Fruit fly (Drosophila melanogaster) whole organism, embryonic: Measurements from ENCODE around the gene CG11997.

ENCODE experiments used
- Atf6 ChIP-seq: fragments of 200-800 bp; sonication (Bioruptor generic); IDR thresholded peaks from 2 replicates; pipeline ENCODE4 v1.3.6; 2022; ENCODE audit warnings: missing biosample characterization, missing genetic modification characterization
- B-H1 ChIP-seq: fragments of 200-800 bp; sonication (Bioruptor generic); IDR thresholded peaks from 3 replicates; pipeline ENCODE4 v1.3.6; 2022; ENCODE audit warnings: missing biosample characterization, missing genetic modification characterization
- Bteb2 ChIP-seq: fragments of 200-800 bp; sonication (Bioruptor generic); optimal IDR thresholded peaks from 2 replicates; lab custom pipeline; 2016; ENCODE audit warnings: missing biosample characterization, missing genetic modification characterization
- CG10267 ChIP-seq: fragments of 200-800 bp; sonication (Bioruptor generic); optimal IDR thresholded peaks from 2 replicates; lab custom pipeline; 2018; ENCODE audit warnings: missing biosample characterization, mild to moderate bottlenecking, missing genetic modification characterization, moderate library complexity
- CG14667 ChIP-seq: fragments of 200-800 bp; sonication (Bioruptor generic); IDR thresholded peaks from 2 replicates; pipeline ENCODE4 v1.3.6; 2022; ENCODE audit warnings: missing biosample characterization, missing genetic modification characterization
- CG15601 ChIP-seq: fragments of 200-800 bp; sonication (Bioruptor generic); optimal IDR thresholded peaks from 3 replicates; lab custom pipeline; 2019; ENCODE audit warnings: missing biosample characterization, mild to moderate bottlenecking, missing genetic modification characterization, moderate library complexity
- CG16815 ChIP-seq: fragments of 200-800 bp; sonication (Bioruptor generic); optimal IDR thresholded peaks from 3 replicates; lab custom pipeline; 2017; ENCODE audit warnings: missing biosample characterization, mild to moderate bottlenecking, missing genetic modification characterization
- CG17361 ChIP-seq: fragments of 200-800 bp; sonication (Bioruptor generic); IDR thresholded peaks from 3 replicates; pipeline ENCODE4 v1.3.6; 2022; ENCODE audit warnings: missing biosample characterization, missing genetic modification characterization
- CG17829 ChIP-seq: fragments of 200-800 bp; optimal IDR thresholded peaks from 2 replicates; lab custom pipeline; 2019; ENCODE audit warnings: missing biosample characterization, mild to moderate bottlenecking, missing genetic modification characterization, moderate library complexity
- CG2712 ChIP-seq: fragments of 200-800 bp; optimal IDR thresholded peaks from 3 replicates; lab custom pipeline; 2019; ENCODE audit warnings: missing biosample characterization, mild to moderate bottlenecking, missing genetic modification characterization, moderate library complexity
- CG2875 ChIP-seq: fragments of 200-800 bp; sonication (Bioruptor generic); optimal IDR thresholded peaks from 2 replicates; lab custom pipeline; 2017; ENCODE audit warnings: missing biosample characterization, mild to moderate bottlenecking, missing genetic modification characterization, missing genetic modification reagents
- CG32532 ChIP-seq: fragments of 200-800 bp; sonication (Bioruptor generic); IDR thresholded peaks from 2 replicates; pipeline ENCODE4 v1.3.6; 2022; ENCODE audit warnings: missing biosample characterization, missing genetic modification characterization
- CG3281 ChIP-seq: fragments of 200-800 bp; sonication (Bioruptor generic); optimal IDR thresholded peaks from 3 replicates; lab custom pipeline; 2017; ENCODE audit warnings: missing biosample characterization, mild to moderate bottlenecking, missing genetic modification characterization
- CG4328 ChIP-seq: fragments of 200-800 bp; sonication (Bioruptor generic); optimal IDR thresholded peaks from 3 replicates; lab custom pipeline; 2017; ENCODE audit warnings: missing biosample characterization, missing genetic modification reagents, missing genetic modification characterization
- CG4707 ChIP-seq: fragments of 200-800 bp; sonication (Bioruptor generic); optimal IDR thresholded peaks from 2 replicates; lab custom pipeline; 2018; ENCODE audit warnings: missing biosample characterization, mild to moderate bottlenecking, missing genetic modification characterization, moderate library complexity
- CG8765 ChIP-seq: fragments of 200-800 bp; sonication (Bioruptor generic); IDR thresholded peaks from 2 replicates; pipeline ENCODE4 v1.3.6; 2022; ENCODE audit warnings: missing biosample characterization, missing genetic modification characterization
- CG9817 ChIP-seq: fragments of 200-800 bp; sonication (Bioruptor generic); optimal IDR thresholded peaks from 2 replicates; lab custom pipeline; 2018; ENCODE audit warnings: missing biosample characterization, mild to moderate bottlenecking, missing genetic modification characterization, moderate library complexity
- Dfd ChIP-seq, 2 experiments: fragments of >200 bp; optimal IDR thresholded peaks; 2 replicates each; lab custom pipeline; 2017; ENCODE audit warnings: missing biosample characterization in 2 of 2, missing genetic modification characterization in 2 of 2
- Drgx ChIP-seq: fragments of 200-800 bp; sonication (Bioruptor generic); IDR thresholded peaks from 2 replicates; pipeline ENCODE4 v1.3.6; 2022; ENCODE audit warnings: missing biosample characterization, missing genetic modification characterization
- ERR ChIP-seq: fragments of 200-800 bp; sonication (Bioruptor generic); optimal IDR thresholded peaks from 2 replicates; lab custom pipeline; 2016; ENCODE audit warnings: missing biosample characterization, missing genetic modification characterization
- Fer3 ChIP-seq: fragments of 200-800 bp; sonication (Bioruptor generic); optimal IDR thresholded peaks from 2 replicates; lab custom pipeline; 2018; ENCODE audit warnings: missing biosample characterization, mild to moderate bottlenecking, missing genetic modification characterization, moderate library complexity
- Gug ChIP-seq: fragments of 200-800 bp; sonication (Bioruptor generic); IDR thresholded peaks from 4 replicates; pipeline ENCODE4 v1.3.6; 2022; ENCODE audit warnings: missing biosample characterization, missing genetic modification characterization
- H2.0 ChIP-seq: fragments of 200-800 bp; sonication (Bioruptor generic); IDR thresholded peaks from 2 replicates; pipeline ENCODE4 v1.3.6; 2022; ENCODE audit warnings: missing biosample characterization, missing genetic modification characterization
- HLH54F ChIP-seq: fragments of 200-800 bp; sonication (Bioruptor generic); optimal IDR thresholded peaks from 3 replicates; lab custom pipeline; 2016; ENCODE audit warnings: missing biosample characterization, missing genetic modification characterization
- Hr39 ChIP-seq: fragments of >200 bp; optimal IDR thresholded peaks from 2 replicates; lab custom pipeline; 2017
- Meics ChIP-seq: fragments of 200-800 bp; sonication (Bioruptor generic); optimal IDR thresholded peaks from 2 replicates; lab custom pipeline; 2017; ENCODE audit warnings: missing biosample characterization, mild to moderate bottlenecking, missing genetic modification characterization
- Oli ChIP-seq: fragments of 200-800 bp; sonication (Bioruptor generic); optimal IDR thresholded peaks from 2 replicates; lab custom pipeline; 2018; ENCODE audit warnings: missing biosample characterization, mild to moderate bottlenecking, missing genetic modification characterization, moderate library complexity
- Sox102F ChIP-seq: fragments of 200-800 bp; sonication (Bioruptor generic); optimal IDR thresholded peaks from 2 replicates; lab custom pipeline; 2018; ENCODE audit warnings: missing biosample characterization, mild to moderate bottlenecking, missing genetic modification characterization, moderate library complexity
- Spps ChIP-seq: fragments of 200-800 bp; sonication (Bioruptor generic); optimal IDR thresholded peaks from 2 replicates; lab custom pipeline; 2018; ENCODE audit warnings: missing biosample characterization, mild to moderate bottlenecking, missing genetic modification characterization
- TFAM ChIP-seq: fragments of 200-800 bp; sonication (Bioruptor generic); optimal IDR thresholded peaks from 2 replicates; lab custom pipeline; 2017; ENCODE audit warnings: missing biosample characterization, missing genetic modification characterization, inconsistent platforms
- Xrp1 ChIP-seq: fragments of 200-800 bp; sonication (Bioruptor generic); IDR thresholded peaks from 2 replicates; pipeline ENCODE4 v1.3.6; 2022; ENCODE audit warnings: missing biosample characterization, missing genetic modification characterization
- ap ChIP-seq: fragments of 200-800 bp; sonication (Bioruptor generic); IDR thresholded peaks from 2 replicates; pipeline ENCODE4 v1.3.6; 2022; ENCODE audit warnings: missing biosample characterization, missing genetic modification characterization
- az2 ChIP-seq: fragments of 200-800 bp; sonication (Bioruptor generic); optimal IDR thresholded peaks from 3 replicates; lab custom pipeline; 2016; ENCODE audit warnings: missing biosample characterization, missing genetic modification characterization
- bab2 ChIP-seq: fragments of 200-800 bp; sonication (Bioruptor generic); optimal IDR thresholded peaks from 2 replicates; lab custom pipeline; 2016; ENCODE audit warnings: missing biosample characterization, missing genetic modification characterization
- cg ChIP-seq: fragments of 200-800 bp; sonication (Bioruptor generic); optimal IDR thresholded peaks from 3 replicates; lab custom pipeline; 2019; ENCODE audit warnings: missing biosample characterization, mild to moderate bottlenecking, missing genetic modification characterization, moderate library complexity
- disco-r ChIP-seq: fragments of 200-800 bp; sonication (Bioruptor generic); optimal IDR thresholded peaks from 2 replicates; lab custom pipeline; 2016; ENCODE audit warnings: missing biosample characterization, missing genetic modification characterization
- emc ChIP-seq: fragments of 200-800 bp; sonication (Bioruptor generic); optimal IDR thresholded peaks from 2 replicates; lab custom pipeline; 2016; ENCODE audit warnings: missing biosample characterization, missing genetic modification characterization
- fd3F ChIP-seq: fragments of 200-800 bp; sonication (Bioruptor generic); optimal IDR thresholded peaks from 2 replicates; lab custom pipeline; 2018; ENCODE audit warnings: missing biosample characterization, mild to moderate bottlenecking, missing genetic modification characterization, moderate library complexity
- gem ChIP-seq: fragments of 200-800 bp; sonication (Bioruptor generic); optimal IDR thresholded peaks from 2 replicates; lab custom pipeline; 2019; ENCODE audit warnings: missing biosample characterization, mild to moderate bottlenecking, missing genetic modification characterization, moderate library complexity
- gsb-n ChIP-seq: fragments of 200-800 bp; sonication (Bioruptor generic); optimal IDR thresholded peaks from 3 replicates; lab custom pipeline; 2018; ENCODE audit warnings: missing biosample characterization, mild to moderate bottlenecking, missing genetic modification characterization
- hb ChIP-seq: fragments of 200-800 bp; sonication (Bioruptor generic); IDR thresholded peaks from 3 replicates; pipeline ENCODE4 v1.3.6; 2022; ENCODE audit warnings: missing biosample characterization, missing genetic modification characterization; ENCODE audit not compliant: partially characterized antibody
- ind ChIP-seq: fragments of 200-800 bp; sonication (Bioruptor generic); optimal IDR thresholded peaks from 3 replicates; lab custom pipeline; 2016; ENCODE audit warnings: missing biosample characterization, missing genetic modification characterization
- lilli ChIP-seq: fragments of 200-800 bp; sonication (Bioruptor generic); optimal IDR thresholded peaks from 3 replicates; lab custom pipeline; 2016; ENCODE audit warnings: missing biosample characterization, missing genetic modification characterization
- maf-S ChIP-seq: fragments of 200-800 bp; sonication (Bioruptor generic); optimal IDR thresholded peaks from 2 replicates; lab custom pipeline; 2016; ENCODE audit warnings: missing biosample characterization, missing genetic modification characterization
- nom ChIP-seq: fragments of 200-800 bp; sonication (Bioruptor generic); optimal IDR thresholded peaks from 2 replicates; lab custom pipeline; 2017; ENCODE audit warnings: missing biosample characterization, missing genetic modification characterization, mild to moderate bottlenecking, moderate library complexity, missing genetic modification reagents
- phol ChIP-seq: fragments of 200-800 bp; sonication (Bioruptor generic); optimal IDR thresholded peaks from 3 replicates; lab custom pipeline; 2018; ENCODE audit warnings: missing biosample characterization, mild to moderate bottlenecking, missing genetic modification characterization, moderate library complexity
- rib ChIP-seq: fragments of 200-800 bp; sonication (Bioruptor generic); IDR thresholded peaks from 2 replicates; pipeline ENCODE4 v1.3.6; 2022; ENCODE audit warnings: missing biosample characterization, missing genetic modification characterization
- sens ChIP-seq: fragments of 200-800 bp; sonication (Bioruptor generic); peaks from one replicate; lab custom pipeline; 2016; ENCODE audit warnings: missing biosample characterization, missing genetic modification characterization
- sr ChIP-seq: fragments of 200-800 bp; sonication (Bioruptor generic); IDR thresholded peaks from 3 replicates; pipeline ENCODE4 v1.3.6; 2022; ENCODE audit warnings: missing biosample characterization, missing genetic modification characterization
- tgo ChIP-seq: fragments of 200-800 bp; sonication (Bioruptor generic); IDR thresholded peaks from 3 replicates; pipeline ENCODE4 v1.3.6; 2022; ENCODE audit warnings: missing biosample characterization, missing genetic modification characterization
- tin ChIP-seq: fragments of 200-800 bp; sonication (Bioruptor generic); optimal IDR thresholded peaks from 3 replicates; lab custom pipeline; 2016; ENCODE audit warnings: missing biosample characterization, missing genetic modification characterization
- tio ChIP-seq: fragments of 200-800 bp; sonication (Bioruptor generic); optimal IDR thresholded peaks from 2 replicates; lab custom pipeline; 2017; ENCODE audit warnings: missing biosample characterization, missing genetic modification characterization, inconsistent platforms
- unpg ChIP-seq: fragments of 200-800 bp; sonication (Bioruptor generic); optimal IDR thresholded peaks from 3 replicates; lab custom pipeline; 2018; ENCODE audit warnings: missing biosample characterization, mild to moderate bottlenecking, missing genetic modification characterization, moderate library complexity
- vvl ChIP-seq: fragments of 200-800 bp; sonication (Bioruptor generic); IDR thresholded peaks from 2 replicates; pipeline ENCODE4 v1.3.6; 2022; ENCODE audit warnings: missing biosample characterization, missing genetic modification characterization

Gene CG11997

dm6 chr3R:9147458-9147857 lies 29.9 kb upstream of the CG11997 start (continued):
- TF ChIP-seq nom = peak; percentile 62
- TF ChIP-seq unpg = peak; percentile 36
- TF ChIP-seq gem (tag; lab: Kevin White, UChicago) = peak; percentile 56
- TF ChIP-seq az2 (GFP tag; lab: Kevin White, UChicago) = peak; percentile 8
- TF ChIP-seq CG15601 = no peak
- TF ChIP-seq Fer3 (tag; lab: Kevin White, UChicago) = no peak
- no peak for TF ChIP-seq emc (GFP tag; lab: Kevin White, UChicago)
- TF ChIP-seq bab2 (GFP tag; lab: Kevin White, UChicago) = peak; percentile 16
- TF ChIP-seq B-H1 = no peak
- peak; percentile 6 for TF ChIP-seq HLH54F (GFP tag; lab: Kevin White, UChicago)
- TF ChIP-seq lilli = no peak
- TF ChIP-seq Meics = no peak
- TF ChIP-seq CG10267 (tag; lab: Kevin White, UChicago) = peak; percentile 17
- TF ChIP-seq CG2712 (tag; lab: Kevin White, UChicago) = peak; percentile 33
- TF ChIP-seq H2.0 (GFP tag; lab: Robert Waterston, UW) = peak; percentile 19; the same call in 1 of the 2 replicates
- TF ChIP-seq TFAM (GFP tag; lab: Kevin White, UChicago) = no peak
- TF ChIP-seq CG4328 = no peak
- TF ChIP-seq Gug (GFP tag; lab: Robert Waterston, UW) = no peak
- TF ChIP-seq fd3F (GFP tag; lab: Kevin White, UChicago) = no peak
- TF ChIP-seq Sox102F (GFP tag; lab: Kevin White, UChicago) = peak; percentile 41
- TF ChIP-seq sens (GFP tag; lab: Kevin White, UChicago) = peak; percentile 86
- TF ChIP-seq Xrp1 (GFP tag; lab: Robert Waterston, UW) = peak; percentile 58; the same call in 1 of the 2 replicates
- no peak for TF ChIP-seq ERR (GFP tag; lab: Kevin White, UChicago)
- TF ChIP-seq phol (tag; lab: Kevin White, UChicago) = peak; percentile 46
- TF ChIP-seq tin (GFP tag; lab: Kevin White, UChicago) = peak; percentile 19
- TF ChIP-seq CG2875 (GFP tag; lab: Kevin White, UChicago) = peak; percentile 22
- TF ChIP-seq Hr39 (lab: Kevin White, UChicago) = no peak
- peak; percentile 42; the same call in 1 of the 2 replicates for TF ChIP-seq vvl
- peak; percentile 4 for TF ChIP-seq CG16815
- no peak for TF ChIP-seq Bteb2 (GFP tag; lab: Kevin White, UChicago)
- TF ChIP-seq Drgx (GFP tag; lab: Robert Waterston, UW) = peak; percentile 75
- no peak for TF ChIP-seq tgo (GFP tag; lab: Robert Waterston, UW)
- no peak for TF ChIP-seq CG32532 (GFP tag; lab: Robert Waterston, UW)
- TF ChIP-seq rib (GFP tag; lab: Robert Waterston, UW) = no peak
- TF ChIP-seq CG17361 (GFP tag; lab: Robert Waterston, UW) = 0 out of 3 replicates have a peak, but pooled peaks have one; percentile 21
- TF ChIP-seq ap (GFP tag; lab: Robert Waterston, UW) = no peak
- peak; percentile 29 for TF ChIP-seq Oli (tag; lab: Kevin White, UChicago)
- TF ChIP-seq CG17829 (tag; lab: Kevin White, UChicago) = peak; percentile 12
- no peak for TF ChIP-seq Spps (tag; lab: Kevin White, UChicago)
- TF ChIP-seq sr (GFP tag; lab: Robert Waterston, UW) = no peak
- TF ChIP-seq gsb-n (tag; lab: Kevin White, UChicago) = peak; percentile 29

- no peak for TF ChIP-seq ind (GFP tag; lab: Kevin White, UChicago)
- TF ChIP-seq cg (GFP tag; lab: Kevin White, UChicago) = peak; percentile 19
- peak; percentile 2 for TF ChIP-seq tio
- no peak for TF ChIP-seq Drgx (GFP tag; lab: Robert Waterston, UW)
- TF ChIP-seq CG4707 = no peak
- TF ChIP-seq Atf6 (GFP tag; lab: Robert Waterston, UW) = no peak
- TF ChIP-seq CG9817 (tag; lab: Kevin White, UChicago) = no peak
- no peak for TF ChIP-seq CG14667
- no peak for TF ChIP-seq CG8765
- no peak for TF ChIP-seq CG3281 (GFP tag; lab: Kevin White, UChicago)
- TF ChIP-seq disco-r = no peak
- TF ChIP-seq Dfd (GFP tag; optimal IDR thresholded peaks at IDR 0.05; lab: Kevin White, UChicago) = no peak
- TF ChIP-seq maf-S (GFP tag; lab: Kevin White, UChicago) = no peak
- TF ChIP-seq hb (GFP tag; lab: Robert Waterston, UW) = no peak
- peak; percentile 75 for TF ChIP-seq sens (GFP tag; lab: Kevin White, UChicago)
These were observed 27.5 kb upstream of the CG11997 start for dm6 chr3R:9149799-9150198.
